Worm (Caenorhabditis elegans) whole organism, L3 larva: Measurements from ENCODE around the gene aps-1.

Source experiments
- ama-1 ChIP-seq: fragments of 150-350 bp; optimal IDR thresholded peaks from 2 replicates; lab custom pipeline; 2018
- ceh-16 ChIP-seq: sonication (generic microtip); optimal IDR thresholded peaks from 2 replicates; lab custom pipeline; 2017; ENCODE audit warnings: missing biosample characterization, missing genetic modification characterization
- elt-3 ChIP-seq, 3 experiments: fragments of 150-350 bp in 1 of 3; sonication (generic microtip) in 2 of 3; optimal IDR thresholded peaks; 2 replicates in 2 of 3; 4 replicates in 1 of 3; lab custom pipeline; 2014 to 2017; ENCODE audit warnings: missing biosample characterization in 3 of 3, missing genetic modification characterization in 3 of 3
- fos-1 ChIP-seq: fragments of 150-350 bp; optimal IDR thresholded peaks from 2 replicates; lab custom pipeline; 2014; ENCODE audit warnings: missing biosample characterization, missing genetic modification characterization
- lin-15B ChIP-seq: fragments of 150-350 bp; optimal IDR thresholded peaks from 2 replicates; lab custom pipeline; 2014; ENCODE audit warnings: missing biosample characterization, missing genetic modification characterization
- nhr-11 ChIP-seq: fragments of 150-350 bp; optimal IDR thresholded peaks from 2 replicates; lab custom pipeline; 2014; ENCODE audit warnings: missing biosample characterization, missing genetic modification characterization
- nhr-12 ChIP-seq: fragments of 150-350 bp; optimal IDR thresholded peaks from 2 replicates; lab custom pipeline; 2014; ENCODE audit warnings: missing biosample characterization, missing genetic modification characterization
- nhr-25 ChIP-seq: sonication (generic microtip); optimal IDR thresholded peaks from 2 replicates; lab custom pipeline; 2017; ENCODE audit warnings: missing biosample characterization, missing genetic modification characterization
- nhr-76 ChIP-seq: fragments of 150-350 bp; sonication (generic microtip); optimal IDR thresholded peaks from 5 replicates; lab custom pipeline; 2014; ENCODE audit warnings: missing biosample characterization, missing genetic modification characterization
- nhr-77 ChIP-seq: fragments of 150-350 bp; optimal IDR thresholded peaks from 2 replicates; lab custom pipeline; 2014; ENCODE audit warnings: missing biosample characterization, missing genetic modification characterization
- pqm-1 ChIP-seq: fragments of 150-350 bp; optimal IDR thresholded peaks from 2 replicates; lab custom pipeline; 2017; ENCODE audit warnings: missing biosample characterization, missing genetic modification characterization, inconsistent platforms
- skn-1 ChIP-seq: fragments of 150-350 bp; optimal IDR thresholded peaks from 2 replicates; lab custom pipeline; 2014; ENCODE audit warnings: missing biosample characterization, missing genetic modification characterization
- unc-62 ChIP-seq: fragments of 150-350 bp; sonication (generic microtip); optimal IDR thresholded peaks from 4 replicates; lab custom pipeline; 2014; ENCODE audit warnings: missing biosample characterization, missing genetic modification reagents, missing genetic modification characterization

ce11 chrV:6018944-6019450 is 1.2 kb downstream of the aps-1 start, which contains the start of gene picc-1:
- TF ChIP-seq nhr-77, result no peak
- TF ChIP-seq nhr-11 (tag; lab: Kevin White, UChicago), result no peak
- no peak for TF ChIP-seq lin-15B (tag; lab: Kevin White, UChicago)
- no peak for TF ChIP-seq nhr-25
- no peak for TF ChIP-seq unc-62
- peak; percentile 84 for TF ChIP-seq ama-1
- TF ChIP-seq ceh-16, result no peak
- no peak for TF ChIP-seq skn-1 (tag; lab: Kevin White, UChicago)
- TF ChIP-seq nhr-12 (tag; lab: Kevin White, UChicago), result no peak
- no peak for TF ChIP-seq pqm-1 (tag; lab: Kevin White, UChicago)
- no peak for TF ChIP-seq fos-1
- TF ChIP-seq elt-3 (tag; optimal IDR thresholded peaks at IDR 0.05; lab: Kevin White, UChicago), result no peak
- TF ChIP-seq nhr-76 (tag; lab: Kevin White, UChicago), result no peak
